Worm (Caenorhabditis elegans) whole organism, early embryonic: ENCODE data around the gene ZK1240.11.

ENCODE experiments used
- aly-1 ChIP-seq: sonication (generic microtip); optimal IDR thresholded peaks from 2 replicates; lab custom pipeline; 2016; ENCODE audit warnings: missing genetic modification characterization, missing compliant biosample characterization
- ama-1 ChIP-seq: fragments of 150-350 bp; optimal IDR thresholded peaks from 2 replicates; lab custom pipeline; 2014
- ceh-13 ChIP-seq: fragments of 200-800 bp; sonication (Bioruptor generic); optimal IDR thresholded peaks from 2 replicates; lab custom pipeline; 2018; ENCODE audit warnings: mild to moderate bottlenecking, missing genetic modification characterization, missing compliant biosample characterization
- ceh-36 ChIP-seq: sonication (generic microtip); optimal IDR thresholded peaks from 2 replicates; lab custom pipeline; 2016; ENCODE audit warnings: missing genetic modification characterization, inconsistent platforms, missing compliant biosample characterization
- ets-7 ChIP-seq: sonication (generic microtip); optimal IDR thresholded peaks from 2 replicates; lab custom pipeline; 2016; ENCODE audit warnings: missing genotype, missing genetic modification characterization, missing compliant biosample characterization
- tbx-11 ChIP-seq: fragments of 200-800 bp; sonication (Bioruptor generic); IDR thresholded peaks from 2 replicates; pipeline ENCODE4 v1.3.6; 2022; ENCODE audit warnings: missing genetic modification characterization, missing compliant biosample characterization

DNA sequence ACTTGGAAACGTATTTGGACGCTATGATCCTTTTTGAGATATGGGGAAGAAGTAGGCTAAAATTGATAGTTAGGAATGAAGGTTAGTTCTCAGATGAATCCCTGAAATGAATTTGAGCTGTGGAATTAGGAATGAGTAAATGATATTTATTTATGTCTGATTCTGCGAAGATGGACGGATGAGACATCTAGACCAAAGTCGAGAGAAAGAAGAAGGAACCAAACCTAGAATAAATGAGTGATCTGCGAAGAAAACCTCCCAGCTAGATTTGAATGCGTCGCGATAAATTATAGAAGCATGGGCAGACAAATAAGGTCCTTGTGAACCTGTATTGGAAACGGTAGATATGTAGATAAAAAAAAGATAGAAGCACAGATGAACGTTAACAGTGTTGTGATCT, 34.9 kb downstream of the ZK1240.11 start, which contains the start of gene F43C11.16:
- TF ChIP-seq aly-1 (tag; lab: Kevin White, UChicago) (no peak), ama-1 (lab: Kevin White, UChicago) (no peak), tbx-11 (GFP tag; lab: Robert Waterston, UW) (no peak), ceh-36 (tag; lab: Kevin White, UChicago) (no peak), ceh-13 (GFP tag; lab: Kevin White, UChicago) (no peak), ets-7 (tag; lab: Kevin White, UChicago) (no peak)
